Fruit fly (Drosophila melanogaster): ENCODE data around the gene Nepl20.
A peak's percentile ranks its signal among the peaks of the same experiment; 100 is the strongest.

The Nepl20 gene

DNA sequence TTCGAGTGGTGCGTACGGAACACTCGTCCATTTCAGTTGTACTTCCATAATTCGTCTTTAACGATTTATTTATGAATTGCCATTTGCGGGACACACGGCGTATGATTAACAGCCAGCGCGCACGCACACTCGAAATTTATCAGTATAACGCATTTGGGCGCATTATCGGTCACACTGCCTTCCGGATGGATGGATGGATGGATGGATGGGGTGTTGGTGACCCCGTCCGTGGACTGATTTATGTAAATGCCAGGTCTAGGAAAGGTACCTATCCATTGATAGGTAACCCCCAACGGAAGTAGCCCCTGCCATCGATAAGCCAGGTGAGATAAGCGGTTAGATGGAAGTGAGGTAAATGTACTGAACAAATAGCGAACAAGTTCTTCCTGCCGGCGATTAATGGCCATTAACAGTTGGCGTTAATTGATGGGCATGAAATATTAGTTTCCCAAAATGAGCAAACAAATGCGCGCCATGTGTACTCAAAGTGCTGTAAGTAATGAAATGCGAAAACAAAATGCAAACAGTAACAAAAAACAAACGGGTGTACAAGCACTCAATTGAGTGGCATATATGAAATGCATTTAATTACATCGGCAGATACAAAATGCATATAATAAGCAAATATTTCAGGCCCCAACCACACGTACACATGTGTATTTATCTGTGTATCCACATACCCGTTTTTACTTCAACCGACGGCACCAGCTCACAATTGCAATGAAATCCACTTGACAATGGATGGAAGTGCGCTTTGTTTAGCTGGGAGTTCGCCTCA lies 31.7 kb upstream of the Nepl20 start:
- TF ChIP-seq ey (GFP tag; optimal IDR thresholded peaks at IDR 0.05): no peak
- no peak for TF ChIP-seq br (GFP tag; optimal IDR thresholded peaks at IDR 0.05)
- no peak for TF ChIP-seq Jra (GFP tag; optimal IDR thresholded peaks at IDR 0.05)
- TF ChIP-seq OdsH (GFP tag; optimal IDR thresholded peaks at IDR 0.05): no peak
- no peak for TF ChIP-seq rgr (GFP tag; optimal IDR thresholded peaks at IDR 0.05)
- TF ChIP-seq psq (GFP tag; optimal IDR thresholded peaks at IDR 0.05): no peak
- no peak for TF ChIP-seq Mio (GFP tag; optimal IDR thresholded peaks at IDR 0.05)
- no peak for TF ChIP-seq Abd-B (GFP tag; optimal IDR thresholded peaks at IDR 0.05)
- TF ChIP-seq sage (GFP tag; optimal IDR thresholded peaks at IDR 0.05): no peak
- TF ChIP-seq Hr83 (GFP tag; optimal IDR thresholded peaks at IDR 0.05; ENCODE audit: poor library complexity, severe bottlenecking): no peak
- no peak for TF ChIP-seq lola (GFP tag; optimal IDR thresholded peaks at IDR 0.05)
- no peak for TF ChIP-seq HLH106 (tag; optimal IDR thresholded peaks at IDR 0.05)
- no peak for TF ChIP-seq CrebA (GFP tag; optimal IDR thresholded peaks at IDR 0.05; ENCODE audit: borderline replicate concordance)
- TF ChIP-seq usp (GFP tag; optimal IDR thresholded peaks at IDR 0.05): no peak
- TF ChIP-seq Dfd (GFP tag; optimal IDR thresholded peaks at IDR 0.05): no peak
- no peak for TF ChIP-seq h (GFP tag; optimal IDR thresholded peaks at IDR 0.05)
- no peak for TF ChIP-seq Dif (GFP tag; optimal IDR thresholded peaks at IDR 0.05; ENCODE audit: partially characterized antibody)
- TF ChIP-seq Hnf4 (GFP tag; optimal IDR thresholded peaks at IDR 0.05): no peak

DNA sequence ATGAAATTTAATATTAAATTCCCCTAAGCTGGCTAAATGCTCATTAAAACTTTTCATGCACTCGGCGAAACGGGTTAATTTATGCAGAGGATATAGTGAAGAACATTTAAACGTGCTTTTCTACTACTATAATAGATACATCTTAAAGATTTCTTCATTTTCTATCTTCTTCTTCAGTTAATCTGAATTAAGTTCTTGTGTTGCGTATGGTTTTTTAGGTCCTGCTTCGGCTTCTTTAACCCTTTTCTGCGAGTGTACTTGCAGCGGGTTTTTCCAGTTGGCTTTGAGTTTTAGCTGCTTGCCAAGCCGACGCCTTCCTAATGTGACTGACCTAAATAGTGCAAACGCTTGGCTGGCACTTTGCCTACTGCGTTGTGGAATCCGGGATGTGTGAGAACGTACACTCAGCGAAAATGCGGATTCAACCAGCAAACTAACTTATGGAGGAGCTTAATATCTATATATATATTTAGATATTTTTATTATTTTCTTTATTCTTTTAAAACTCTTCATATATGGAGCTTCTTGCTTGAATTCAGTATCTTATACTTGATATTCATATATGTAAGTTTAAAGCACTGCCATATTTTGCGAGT lies 29.8 kb upstream of the Nepl20 start:
- TF ChIP-seq Mio (GFP tag; optimal IDR thresholded peaks at IDR 0.05) (no peak), CG9705 (GFP tag; optimal IDR thresholded peaks at IDR 0.05) (no peak), OdsH (GFP tag; optimal IDR thresholded peaks at IDR 0.05) (no peak), Dfd (GFP tag; optimal IDR thresholded peaks at IDR 0.05) (no peak), Jra (GFP tag; optimal IDR thresholded peaks at IDR 0.05) (no peak), dl (GFP tag; optimal IDR thresholded peaks at IDR 0.05; ENCODE audit: insufficient read depth in 1 of 2, partially characterized antibody in 2 of 2) (no peak), Myc (optimal IDR thresholded peaks at IDR 0.05) (no peak), rgr (GFP tag; optimal IDR thresholded peaks at IDR 0.05) (no peak), Dif (GFP tag; optimal IDR thresholded peaks at IDR 0.05; ENCODE audit: partially characterized antibody) (no peak), Hnf4 (GFP tag; optimal IDR thresholded peaks at IDR 0.05) (no peak)

DNA sequence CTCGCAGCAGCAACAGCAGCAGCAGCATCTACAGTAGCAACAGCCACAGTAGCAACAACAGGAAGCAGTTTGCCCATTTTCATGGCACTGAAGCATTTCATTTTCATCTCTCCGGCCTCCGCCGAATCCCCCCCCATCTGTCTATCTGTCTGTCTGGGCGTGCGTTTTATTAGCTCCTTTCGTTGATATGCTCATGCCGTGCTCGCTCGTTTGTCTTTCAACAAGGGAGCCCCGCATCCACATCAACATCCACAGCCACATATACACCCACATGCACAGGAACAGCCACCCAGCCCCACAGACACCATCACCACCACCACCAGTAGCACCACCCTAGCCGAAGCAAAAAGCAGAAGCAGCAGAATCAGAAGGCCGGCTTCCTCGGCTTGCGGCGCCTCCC lies 29.1 kb upstream of the Nepl20 start:
- TF ChIP-seq OdsH (GFP tag; optimal IDR thresholded peaks at IDR 0.05): no peak
- TF ChIP-seq Vsx2 (GFP tag; optimal IDR thresholded peaks at IDR 0.05; ENCODE audit: partially characterized antibody): peak; percentile 31

DNA sequence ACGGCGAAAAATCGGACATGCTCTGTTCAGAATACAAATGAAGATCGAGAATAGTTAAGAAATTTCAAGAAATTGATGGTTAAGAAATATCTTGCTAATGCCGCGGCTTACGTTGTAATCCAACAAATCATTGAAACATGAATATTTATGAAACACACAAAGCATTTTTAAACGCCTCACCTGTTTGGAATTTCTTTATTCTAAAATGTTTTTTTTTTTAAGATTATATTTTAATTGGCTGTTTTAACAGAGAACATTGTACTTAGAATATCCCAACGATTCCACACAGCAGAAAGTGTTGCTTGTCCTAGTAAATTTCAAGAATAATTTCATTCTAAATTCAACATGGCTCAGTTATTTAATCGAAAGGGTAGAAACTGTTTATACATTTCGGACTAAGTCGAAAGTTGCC lies 28.6 kb upstream of the Nepl20 start:
- TF ChIP-seq fru (GFP tag; optimal IDR thresholded peaks at IDR 0.05) (peak; percentile 6), foxo (GFP tag; optimal IDR thresholded peaks at IDR 0.05) (peak in 1 of 2 experiments; percentile 31), N (GFP tag; optimal IDR thresholded peaks at IDR 0.05) (no peak), psq (GFP tag; optimal IDR thresholded peaks at IDR 0.05) (peak; percentile 11), usp (GFP tag; optimal IDR thresholded peaks at IDR 0.05) (no peak), ey (GFP tag; optimal IDR thresholded peaks at IDR 0.05) (peak; percentile 11)

DNA sequence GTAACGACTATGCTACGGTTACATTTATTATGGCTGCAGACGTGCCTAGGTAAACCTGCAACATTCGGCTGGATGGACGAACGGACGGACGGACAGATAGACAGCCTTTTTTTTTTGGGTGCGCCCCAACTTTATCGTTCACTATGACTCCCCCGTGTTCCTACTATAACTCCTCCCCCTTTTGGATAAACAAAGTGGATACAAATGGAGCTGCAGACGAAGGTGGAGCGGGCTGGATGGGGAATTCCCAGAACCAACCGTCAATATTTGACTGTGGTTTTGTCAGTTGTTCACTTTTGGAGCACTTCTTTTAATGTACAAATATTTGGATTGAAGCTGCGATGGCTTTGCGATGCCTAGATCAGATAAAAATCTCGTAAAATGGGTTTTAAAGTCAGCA lies 24.5 kb upstream of the Nepl20 start:
- TF ChIP-seq sage (GFP tag; optimal IDR thresholded peaks at IDR 0.05) (no peak), foxo (GFP tag; optimal IDR thresholded peaks at IDR 0.05) (no peak), sv (GFP tag; optimal IDR thresholded peaks at IDR 0.05) (no peak), N (GFP tag; optimal IDR thresholded peaks at IDR 0.05) (no peak), dsf (GFP tag; optimal IDR thresholded peaks at IDR 0.05; ENCODE audit: borderline replicate concordance) (no peak), HLH106 (tag; optimal IDR thresholded peaks at IDR 0.05) (no peak), Abd-B (GFP tag; optimal IDR thresholded peaks at IDR 0.05) (no peak), fru (GFP tag; optimal IDR thresholded peaks at IDR 0.05) (no peak), Mio (GFP tag; optimal IDR thresholded peaks at IDR 0.05) (no peak), Dif (GFP tag; optimal IDR thresholded peaks at IDR 0.05; ENCODE audit: partially characterized antibody) (no peak), h (GFP tag; optimal IDR thresholded peaks at IDR 0.05) (no peak), CG32264 (GFP tag; optimal IDR thresholded peaks at IDR 0.05) (no peak), usp (GFP tag; optimal IDR thresholded peaks at IDR 0.05) (no peak), psq (GFP tag; optimal IDR thresholded peaks at IDR 0.05) (no peak), Myc (optimal IDR thresholded peaks at IDR 0.05) (no peak), brk (GFP tag; optimal IDR thresholded peaks at IDR 0.05) (no peak), CG9705 (GFP tag; optimal IDR thresholded peaks at IDR 0.05) (no peak), rgr (GFP tag; optimal IDR thresholded peaks at IDR 0.05) (no peak)

All from whole organism, wandering third instar larva.